Fruit fly (Drosophila melanogaster): Measurements from ENCODE around the gene Mcm10.

Mcm10 gene

DNA sequence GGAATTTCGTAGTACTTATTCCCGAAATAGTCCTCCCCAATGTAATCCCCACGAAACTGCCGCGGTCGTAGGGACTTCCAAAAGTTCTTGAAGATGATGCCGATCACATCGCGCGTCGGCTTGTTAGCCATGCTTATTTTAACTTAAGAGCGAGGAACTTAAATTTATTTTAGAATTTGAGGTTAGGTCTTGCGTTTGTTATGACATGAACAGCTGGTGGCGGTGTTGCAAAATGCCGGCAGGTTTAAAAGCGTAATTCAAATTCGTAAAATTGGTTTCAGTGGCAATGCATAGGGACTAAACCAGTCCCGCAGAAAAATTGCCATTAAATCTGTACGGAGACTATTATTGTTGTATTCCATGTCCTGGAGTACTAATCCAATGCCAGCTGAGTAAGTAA, 13.3 kb upstream of the Mcm10 start (continued):
- peak; percentile 89 for TF ChIP-seq CG10267 (tag; optimal IDR thresholded peaks at IDR 0.05)
- no peak for TF ChIP-seq sd (tag; optimal IDR thresholded peaks at IDR 0.05)
- no peak for TF ChIP-seq wek (GFP tag; optimal IDR thresholded peaks at IDR 0.05)
- TF ChIP-seq fd96Cb (tag; optimal IDR thresholded peaks at IDR 0.05): no peak
- no peak for TF ChIP-seq Awh (GFP tag; IDR thresholded peaks at IDR 0.05)
- no peak for TF ChIP-seq insv (GFP tag; optimal IDR thresholded peaks at IDR 0.05)
- peak; percentile 40; the same call in 1 of the 3 replicates for TF ChIP-seq Opbp (GFP tag; IDR thresholded peaks at IDR 0.05; ENCODE audit: partially characterized antibody)
- TF ChIP-seq CG11093 (GFP tag; IDR thresholded peaks at IDR 0.05): no peak
- TF ChIP-seq CG3838 (GFP tag; optimal IDR thresholded peaks at IDR 0.05): no peak
- no peak for TF ChIP-seq wdn (GFP tag; IDR thresholded peaks at IDR 0.05)
- peak; percentile 100 for TF ChIP-seq bigmax (GFP tag; optimal IDR thresholded peaks at IDR 0.05)
- TF ChIP-seq CG10366 (GFP tag; IDR thresholded peaks at IDR 0.05): no peak
- TF ChIP-seq dpn (GFP tag; optimal IDR thresholded peaks at IDR 0.05): no peak
- no peak for TF ChIP-seq ab (GFP tag; optimal IDR thresholded peaks at IDR 0.05)
- TF ChIP-seq croc (GFP tag; conservative IDR thresholded peaks at IDR 0.05): no peak
- TF ChIP-seq sna (GFP tag; IDR thresholded peaks at IDR 0.05; ENCODE audit: partially characterized antibody): 0 out of 2 replicates have a peak, but pooled peaks have one; percentile 11
- no peak for TF ChIP-seq CG2712 (tag; optimal IDR thresholded peaks at IDR 0.05)
- no peak for TF ChIP-seq Hmx (GFP tag; optimal IDR thresholded peaks at IDR 0.05)
- TF ChIP-seq CG13624 (GFP tag; optimal IDR thresholded peaks at IDR 0.05): peak; percentile 14
- TF ChIP-seq tup (GFP tag; optimal IDR thresholded peaks at IDR 0.05): no peak
- no peak for TF ChIP-seq hkb (optimal IDR thresholded peaks at IDR 0.05)
- TF ChIP-seq hkb (GFP tag; IDR thresholded peaks at IDR 0.05): no peak
- no peak for TF ChIP-seq esg (GFP tag; conservative IDR thresholded peaks at IDR 0.05)
- TF ChIP-seq CG4617 (GFP tag; optimal IDR thresholded peaks at IDR 0.05; ENCODE audit: borderline replicate concordance): peak; percentile 27
- TF ChIP-seq YL-1 (GFP tag; optimal IDR thresholded peaks at IDR 0.05): peak; percentile 85
- TF ChIP-seq CoRest (tag; optimal IDR thresholded peaks at IDR 0.05): peak; percentile 22
- TF ChIP-seq zfh2 (GFP tag; optimal IDR thresholded peaks at IDR 0.05): peak; percentile 31
- TF ChIP-seq CG17328 (GFP tag; IDR thresholded peaks at IDR 0.05): 0 out of 2 replicates have a peak, but pooled peaks have one; percentile 5
- no peak for TF ChIP-seq chn (GFP tag; optimal IDR thresholded peaks at IDR 0.05)
- peak; percentile 24; the same call in 1 of the 2 replicates for TF ChIP-seq CG3847 (GFP tag; IDR thresholded peaks at IDR 0.05)
- TF ChIP-seq Oli (tag; optimal IDR thresholded peaks at IDR 0.05): no peak
- TF ChIP-seq grau (tag; optimal IDR thresholded peaks at IDR 0.05): peak; percentile 3
- TF ChIP-seq CG12236 (GFP tag; optimal IDR thresholded peaks at IDR 0.05): no peak
- peak; percentile 7 for TF ChIP-seq CG33213 (GFP tag; optimal IDR thresholded peaks at IDR 0.05)
- TF ChIP-seq CG43689 (GFP tag; IDR thresholded peaks at IDR 0.05): no peak
- no peak for TF ChIP-seq CG5953 (GFP tag; IDR thresholded peaks at IDR 0.05)
- TF ChIP-seq CG8281 (tag; optimal IDR thresholded peaks at IDR 0.05): no peak
- TF ChIP-seq HmgZ (tag; optimal IDR thresholded peaks at IDR 0.05): peak; percentile 44
- no peak for TF ChIP-seq CG32772 (GFP tag; IDR thresholded peaks at IDR 0.05)

DNA sequence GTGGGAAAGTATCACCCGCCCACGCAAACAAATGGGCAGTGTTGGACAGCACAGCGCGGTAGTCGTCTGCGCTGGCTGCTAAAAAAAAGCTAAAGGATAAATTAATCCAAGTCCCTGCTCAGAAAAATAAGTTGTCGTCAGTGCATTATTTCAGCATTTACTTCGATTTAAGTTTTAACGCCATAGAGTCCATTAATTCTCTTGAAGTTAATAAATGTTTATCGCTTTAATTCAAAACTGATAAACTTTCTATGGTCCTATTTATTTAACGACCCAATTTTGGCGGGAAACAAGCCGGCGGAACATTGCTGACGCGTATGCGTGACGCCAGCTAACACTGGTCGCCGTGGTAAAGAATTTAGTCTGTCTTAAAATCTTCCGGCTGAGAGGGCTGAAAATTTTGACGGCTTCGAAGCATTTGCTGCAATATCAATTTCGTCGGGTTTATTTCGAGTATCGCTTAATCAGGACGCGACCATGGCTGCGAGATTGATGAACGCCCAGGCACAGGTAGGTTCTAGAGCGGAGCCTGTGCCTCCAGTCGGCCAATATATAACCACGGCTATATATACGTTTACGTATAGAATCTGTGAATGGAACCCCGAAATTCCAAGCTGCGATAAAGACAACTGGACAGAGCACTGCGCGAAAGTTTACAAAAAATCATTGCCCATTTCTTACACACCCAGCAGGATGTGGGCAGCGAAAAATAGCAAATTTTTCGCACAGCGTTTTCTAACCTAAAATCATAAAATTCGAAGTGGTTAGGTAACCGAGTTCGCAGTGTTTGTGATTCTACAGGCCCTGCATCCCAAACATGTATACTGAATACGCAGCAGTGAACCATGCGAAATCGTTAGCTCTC, 11.2 kb upstream of the Mcm10 start, which contains the start of the genes mAcon1, CG43345 and CG43346:
mAcon1 (plus strand) TSS at position 276 of the 865 bp plus-strand sequence.
CG43345 (minus strand) TSS at position 287 of the 865 bp plus-strand sequence.
CG43346 (minus strand) TSS at position 287 of the 865 bp plus-strand sequence.
- 0 out of 2 replicates have a peak, but pooled peaks have one; percentile 45 for TF ChIP-seq CG17328 (GFP tag; IDR thresholded peaks at IDR 0.05)
- TF ChIP-seq Aef1 (GFP tag; IDR thresholded peaks at IDR 0.05): peak; percentile 51
- peak; percentile 76 for TF ChIP-seq Hr3 (GFP tag; optimal IDR thresholded peaks at IDR 0.05)
- TF ChIP-seq Deaf1 (tag; optimal IDR thresholded peaks at IDR 0.05): no peak
- TF ChIP-seq ase (GFP tag; IDR thresholded peaks at IDR 0.05): no peak
- TF ChIP-seq CG1024 (GFP tag; IDR thresholded peaks at IDR 0.05): no peak
- peak; percentile 35; the same call in 1 of the 2 replicates for TF ChIP-seq CG11085 (GFP tag; IDR thresholded peaks at IDR 0.05)
- TF ChIP-seq tx (GFP tag; optimal IDR thresholded peaks at IDR 0.05): peak; percentile 83
- TF ChIP-seq Asciz (GFP tag; optimal IDR thresholded peaks at IDR 0.05): no peak
- peak; percentile 70 for TF ChIP-seq Fer2 (tag; optimal IDR thresholded peaks at IDR 0.05)
- peak; percentile 97 for TF ChIP-seq row (GFP tag; IDR thresholded peaks at IDR 0.05)
- peak; percentile 73 for TF ChIP-seq CG7372 (GFP tag; IDR thresholded peaks at IDR 0.05)
- TF ChIP-seq CG33557 (GFP tag; optimal IDR thresholded peaks at IDR 0.05): peak; percentile 54
- TF ChIP-seq corto (GFP tag; optimal IDR thresholded peaks at IDR 0.05): no peak
